Worm (Caenorhabditis elegans) whole organism, mixed stage, embryonic: Measurements from ENCODE around the gene ptb-1.

Experiments
- bed-3 ChIP-seq: fragments of 200-800 bp; sonication (Bioruptor generic); optimal IDR thresholded peaks from 3 replicates; lab custom pipeline; 2018; ENCODE audit warnings: mild to moderate bottlenecking, missing genetic modification characterization, moderate library complexity, missing compliant biosample characterization
- ceh-43 ChIP-seq: fragments of 200-800 bp; sonication (Bioruptor generic); optimal IDR thresholded peaks from 2 replicates; lab custom pipeline; 2018; ENCODE audit warnings: mild to moderate bottlenecking, missing genetic modification characterization, moderate library complexity, missing compliant biosample characterization
- nhr-237 ChIP-seq: fragments of 150-350 bp; optimal IDR thresholded peaks from 2 replicates; lab custom pipeline; 2014; ENCODE audit warnings: missing biosample characterization, missing genetic modification characterization
- nhr-76 ChIP-seq: sonication (generic microtip); optimal IDR thresholded peaks from 2 replicates; lab custom pipeline; 2017; ENCODE audit warnings: missing biosample characterization, missing genetic modification characterization
- snpc-4 ChIP-seq: fragments of 150-350 bp; optimal IDR thresholded peaks from 2 replicates; lab custom pipeline; 2014; ENCODE audit warnings: missing biosample characterization, missing genetic modification characterization

ce11 chrII:10737059-10737458, 61.7 kb downstream of the ptb-1 start, which contains the start of gene C52A11.3:
- TF ChIP-seq snpc-4 (tag; lab: Kevin White, UChicago) (no peak), ceh-43 (no peak), nhr-237 (no peak), bed-3 (GFP tag; lab: Kevin White, UChicago) (no peak), nhr-76 (tag; lab: Kevin White, UChicago) (no peak)
